Worm (Caenorhabditis elegans): ENCODE data around the gene fbxa-27.

- TF ChIP-seq unc-62 (GFP tag; optimal IDR thresholded peaks at IDR 0.05) = no peak
- TF ChIP-seq ceh-82 (tag; optimal IDR thresholded peaks at IDR 0.05) = no peak
- TF ChIP-seq mdl-1 (tag; optimal IDR thresholded peaks at IDR 0.05) = no peak
- TF ChIP-seq ztf-11 (tag; optimal IDR thresholded peaks at IDR 0.05) = no peak
- TF ChIP-seq lin-13 (GFP tag; optimal IDR thresholded peaks at IDR 0.05) = no peak
- TF ChIP-seq elt-2 (tag; optimal IDR thresholded peaks at IDR 0.05) = no peak
- TF ChIP-seq ama-1 (optimal IDR thresholded peaks at IDR 0.05) = no peak
- TF ChIP-seq mep-1 (tag; optimal IDR thresholded peaks at IDR 0.05) = no peak
Measured at ce11 chrIII:1324513-1324912, 18.3 kb upstream of the fbxa-27 start, which contains the start of gene fbxa-14.

All from whole organism, L1 larva.